Fruit fly (Drosophila melanogaster): Measurements from ENCODE around the gene Oatp74D.

dm6 chr3L:17497969-17498368 lies 11.1 kb downstream of the Oatp74D start:
- TF ChIP-seq CG8478 (optimal IDR thresholded peaks at IDR 0.05) (no peak), CTCF (optimal IDR thresholded peaks at IDR 0.05) (no peak)
